Worm (Caenorhabditis elegans) whole organism, late embryonic: ENCODE measurements around the gene dop-1.

Experiments
- C38D4.7 ChIP-seq: fragments of 200-800 bp; sonication (Bioruptor generic); optimal IDR thresholded peaks from 2 replicates; lab custom pipeline; 2018; ENCODE audit warnings: mild to moderate bottlenecking, missing genetic modification characterization, moderate library complexity, missing compliant biosample characterization
- F13H6.1 ChIP-seq: sonication (generic microtip); optimal IDR thresholded peaks from 2 replicates; lab custom pipeline; 2016; ENCODE audit warnings: missing genetic modification characterization, missing compliant biosample characterization
- T23F11.4 ChIP-seq: fragments of 200-800 bp; sonication (Bioruptor generic); optimal IDR thresholded peaks from 2 replicates; lab custom pipeline; 2018; ENCODE audit warnings: mild to moderate bottlenecking, missing genetic modification characterization, missing compliant biosample characterization
- Y22D7AL.16 ChIP-seq: sonication (generic microtip); optimal IDR thresholded peaks from 2 replicates; lab custom pipeline; 2016; ENCODE audit warnings: missing genetic modification characterization, missing compliant biosample characterization
- ahr-1 ChIP-seq: sonication (generic microtip); optimal IDR thresholded peaks from 2 replicates; lab custom pipeline; 2016; ENCODE audit warnings: missing genetic modification characterization, missing compliant biosample characterization
- ceh-14 ChIP-seq: sonication (generic microtip); optimal IDR thresholded peaks from 2 replicates; lab custom pipeline; 2016; ENCODE audit warnings: missing genotype, missing genetic modification characterization, missing compliant biosample characterization
- ceh-18 ChIP-seq: sonication (generic microtip); optimal IDR thresholded peaks from 2 replicates; lab custom pipeline; 2016; ENCODE audit warnings: missing genetic modification characterization, missing compliant biosample characterization
- ceh-22 ChIP-seq: sonication (generic microtip); optimal IDR thresholded peaks from 2 replicates; lab custom pipeline; 2017; ENCODE audit warnings: missing biosample characterization, missing genetic modification characterization
- ceh-24 ChIP-seq: sonication (generic microtip); optimal IDR thresholded peaks from 2 replicates; lab custom pipeline; 2016; ENCODE audit warnings: mild to moderate bottlenecking, missing genetic modification characterization, missing compliant biosample characterization
- ceh-31 ChIP-seq: sonication (generic microtip); optimal IDR thresholded peaks from 2 replicates; lab custom pipeline; 2016; ENCODE audit warnings: missing genetic modification characterization, missing compliant biosample characterization
- ceh-48 ChIP-seq: sonication (generic microtip); optimal IDR thresholded peaks from 2 replicates; lab custom pipeline; 2016; ENCODE audit warnings: missing genetic modification characterization, inconsistent platforms, missing compliant biosample characterization
- ceh-9 ChIP-seq: sonication (generic microtip); optimal IDR thresholded peaks from 2 replicates; lab custom pipeline; 2016; ENCODE audit warnings: mild to moderate bottlenecking, missing genetic modification characterization, inconsistent platforms, missing compliant biosample characterization
- che-1 ChIP-seq: sonication (generic microtip); optimal IDR thresholded peaks from 2 replicates; lab custom pipeline; 2016; ENCODE audit warnings: mild to moderate bottlenecking, missing genetic modification characterization, missing compliant biosample characterization
- dve-1 ChIP-seq: sonication (generic microtip); optimal IDR thresholded peaks from 2 replicates; lab custom pipeline; 2017; ENCODE audit warnings: antibody characterized with exemption, mild to moderate bottlenecking, missing genetic modification characterization, missing compliant biosample characterization
- elt-2 ChIP-seq: sonication (generic microtip); optimal IDR thresholded peaks from 2 replicates; lab custom pipeline; 2016; ENCODE audit warnings: missing genetic modification reagents, missing genetic modification characterization, missing compliant biosample characterization
- elt-4 ChIP-seq: sonication (generic microtip); optimal IDR thresholded peaks from 2 replicates; lab custom pipeline; 2016; ENCODE audit warnings: missing genetic modification characterization, missing compliant biosample characterization
- fax-1 ChIP-seq: sonication (generic microtip); optimal IDR thresholded peaks from 2 replicates; lab custom pipeline; 2016; ENCODE audit warnings: missing genotype, missing genetic modification characterization, missing compliant biosample characterization
- fkh-10 ChIP-seq: fragments of 150-350 bp; optimal IDR thresholded peaks from 2 replicates; lab custom pipeline; 2014; ENCODE audit warnings: missing biosample characterization, missing genetic modification reagents, missing genetic modification characterization
- fkh-6 ChIP-seq: sonication (generic microtip); optimal IDR thresholded peaks from 2 replicates; lab custom pipeline; 2016; ENCODE audit warnings: missing genetic modification characterization, missing compliant biosample characterization
- gmeb-2 ChIP-seq: sonication (generic microtip); optimal IDR thresholded peaks from 2 replicates; lab custom pipeline; 2016; ENCODE audit warnings: missing genetic modification characterization, inconsistent platforms, missing compliant biosample characterization
- hlh-13 ChIP-seq: fragments of 200-800 bp; sonication (Bioruptor generic); optimal IDR thresholded peaks from 2 replicates; lab custom pipeline; 2018; ENCODE audit warnings: mild to moderate bottlenecking, missing genetic modification characterization, missing compliant biosample characterization
- hlh-30 ChIP-seq: sonication (generic microtip); optimal IDR thresholded peaks from 2 replicates; lab custom pipeline; 2017; ENCODE audit warnings: antibody characterized with exemption, missing genetic modification characterization, missing compliant biosample characterization; ENCODE audit not compliant: insufficient read depth
- mec-3 ChIP-seq: sonication (generic microtip); optimal IDR thresholded peaks from 2 replicates; lab custom pipeline; 2016; ENCODE audit warnings: borderline replicate concordance, missing genetic modification characterization, missing compliant biosample characterization
- nfya-1 ChIP-seq: sonication (generic microtip); optimal IDR thresholded peaks from 2 replicates; lab custom pipeline; 2017; ENCODE audit warnings: missing genetic modification characterization, mild to moderate bottlenecking, missing compliant biosample characterization, antibody characterized with exemption, moderate library complexity
- nhr-232 ChIP-seq: sonication (generic microtip); optimal IDR thresholded peaks from 2 replicates; lab custom pipeline; 2016; ENCODE audit warnings: missing genetic modification characterization, missing compliant biosample characterization
- odd-2 ChIP-seq: sonication (generic microtip); optimal IDR thresholded peaks from 2 replicates; lab custom pipeline; 2017; ENCODE audit warnings: antibody characterized with exemption, mild to moderate bottlenecking, missing genetic modification characterization, missing compliant biosample characterization
- pat-9 ChIP-seq: fragments of 200-800 bp; sonication (Bioruptor generic); optimal IDR thresholded peaks from 2 replicates; lab custom pipeline; 2018; ENCODE audit warnings: mild to moderate bottlenecking, missing genetic modification characterization, moderate library complexity, missing compliant biosample characterization
- pax-1 ChIP-seq: fragments of 150-350 bp; optimal IDR thresholded peaks from 2 replicates; lab custom pipeline; 2014; ENCODE audit warnings: missing biosample characterization, missing genetic modification characterization
- pha-2 ChIP-seq: sonication (generic microtip); optimal IDR thresholded peaks from 2 replicates; lab custom pipeline; 2017; ENCODE audit warnings: mild to moderate bottlenecking, missing genetic modification characterization, missing compliant biosample characterization
- pqm-1 ChIP-seq: sonication (generic microtip); optimal IDR thresholded peaks from 2 replicates; lab custom pipeline; 2016; ENCODE audit warnings: missing genetic modification characterization, missing compliant biosample characterization
- pros-1 ChIP-seq: fragments of 150-350 bp; optimal IDR thresholded peaks from 2 replicates; lab custom pipeline; 2014; ENCODE audit warnings: missing biosample characterization, missing genetic modification reagents, missing genetic modification characterization
- rnt-1 ChIP-seq: sonication (generic microtip); optimal IDR thresholded peaks from 2 replicates; lab custom pipeline; 2016; ENCODE audit warnings: missing genetic modification characterization, missing compliant biosample characterization
- sox-4 ChIP-seq: sonication (generic microtip); optimal IDR thresholded peaks from 2 replicates; lab custom pipeline; 2017; ENCODE audit warnings: mild to moderate bottlenecking, missing genetic modification characterization, inconsistent platforms, missing compliant biosample characterization
- ttx-3 ChIP-seq: sonication (generic microtip); optimal IDR thresholded peaks from 2 replicates; lab custom pipeline; 2016; ENCODE audit warnings: missing genetic modification reagents, missing genetic modification characterization, missing compliant biosample characterization
- unc-42 ChIP-seq: sonication (generic microtip); optimal IDR thresholded peaks from 2 replicates; lab custom pipeline; 2016; ENCODE audit warnings: missing genotype, missing genetic modification characterization, missing compliant biosample characterization
- unc-86 ChIP-seq: sonication (generic microtip); optimal IDR thresholded peaks from 2 replicates; lab custom pipeline; 2016; ENCODE audit warnings: missing genetic modification characterization, missing compliant biosample characterization

Gene dop-1

ce11 chrX:4418751-4419150 is at the start of gene dop-1:
Gene dop-1, minus strand, starts transcription at chrX:4418851.
- TF ChIP-seq pha-2: no peak
- TF ChIP-seq mec-3 (tag; lab: Kevin White, UChicago): no peak
- no peak for TF ChIP-seq nhr-232 (tag; lab: Kevin White, UChicago)

DNA sequence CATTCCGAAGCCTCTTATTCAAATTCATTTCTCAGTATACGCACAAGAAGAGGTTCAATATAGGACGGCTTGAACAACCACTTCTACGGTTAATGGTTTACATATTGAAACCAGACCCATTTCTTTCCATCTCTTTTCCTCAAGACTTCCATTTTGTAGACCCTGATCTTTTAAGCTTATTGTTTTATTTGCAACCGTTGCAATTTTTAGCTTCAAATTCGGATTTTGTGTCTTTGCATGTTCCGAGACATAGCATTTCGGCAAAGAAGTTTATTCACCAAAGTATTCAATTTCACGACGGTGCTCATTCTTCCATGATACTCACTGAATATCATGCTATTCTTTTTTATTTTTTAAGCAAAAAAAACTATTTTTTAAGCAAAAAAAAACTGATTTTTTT is 47.6 kb upstream of the dop-1 start, which contains the start of gene nmur-3:
nmur-3 (plus strand) TSS at position 301 of the 400 bp plus-strand sequence.
- TF ChIP-seq ceh-9 (tag; lab: Kevin White, UChicago) (no peak), elt-2 (no peak), ahr-1 (tag; lab: Kevin White, UChicago) (no peak), dve-1 (tag; lab: Kevin White, UChicago) (no peak), F13H6.1 (tag; lab: Kevin White, UChicago) (no peak), fax-1 (tag; lab: Kevin White, UChicago) (no peak), sox-4 (no peak), odd-2 (tag; lab: Kevin White, UChicago) (no peak), ceh-22 (no peak), hlh-13 (GFP tag; lab: Kevin White, UChicago) (no peak), elt-4 (tag; lab: Kevin White, UChicago) (no peak), C38D4.7 (no peak), gmeb-2 (no peak), Y22D7AL.16 (tag; lab: Kevin White, UChicago) (no peak), ttx-3 (no peak), rnt-1 (tag; lab: Kevin White, UChicago) (no peak)

ce11 chrX:4464367-4464766 is 45.7 kb upstream of the dop-1 start:
- TF ChIP-seq ceh-14 (tag; lab: Kevin White, UChicago) (no peak), pros-1 (tag; lab: Kevin White, UChicago) (no peak), T23F11.4 (no peak), ceh-48 (no peak), gmeb-2 (no peak), ceh-9 (tag; lab: Kevin White, UChicago) (no peak), ceh-18 (no peak)

- TF ChIP-seq pat-9 (tag; lab: Kevin White, UChicago) (no peak), ceh-14 (tag; lab: Kevin White, UChicago) (peak; percentile 12), Y22D7AL.16 (tag; lab: Kevin White, UChicago) (no peak), fkh-6 (tag; lab: Kevin White, UChicago) (no peak), unc-42 (peak; percentile 7), ceh-24 (no peak), ceh-31 (tag; lab: Kevin White, UChicago) (peak; percentile 9), unc-86 (tag; lab: Kevin White, UChicago) (no peak), nfya-1 (tag; lab: Kevin White, UChicago) (peak; percentile 18), pax-1 (tag; lab: Kevin White, UChicago) (peak; percentile 75), pqm-1 (tag; lab: Kevin White, UChicago) (no peak), che-1 (tag; lab: Kevin White, UChicago) (no peak), hlh-30 (tag; lab: Kevin White, UChicago) (peak; percentile 61), fkh-10 (GFP tag; lab: Kevin White, UChicago) (no peak), elt-4 (tag; lab: Kevin White, UChicago) (no peak), mec-3 (tag; lab: Kevin White, UChicago) (no peak)
Measured at ce11 chrX:4462390-4462789, 43.7 kb upstream of the dop-1 start, which contains the start of gene atg-16.1. Gene atg-16.1, minus strand, starts transcription at chrX:4462465.
